Worm (Caenorhabditis elegans): Measurements from ENCODE around the gene K09E4.3.
"Not testable (repeated sequence)": the region's sequence is repeated elsewhere in the genome, so short reads cannot be mapped to it uniquely, and the experiment has no call there.

The K09E4.3 gene

DNA sequence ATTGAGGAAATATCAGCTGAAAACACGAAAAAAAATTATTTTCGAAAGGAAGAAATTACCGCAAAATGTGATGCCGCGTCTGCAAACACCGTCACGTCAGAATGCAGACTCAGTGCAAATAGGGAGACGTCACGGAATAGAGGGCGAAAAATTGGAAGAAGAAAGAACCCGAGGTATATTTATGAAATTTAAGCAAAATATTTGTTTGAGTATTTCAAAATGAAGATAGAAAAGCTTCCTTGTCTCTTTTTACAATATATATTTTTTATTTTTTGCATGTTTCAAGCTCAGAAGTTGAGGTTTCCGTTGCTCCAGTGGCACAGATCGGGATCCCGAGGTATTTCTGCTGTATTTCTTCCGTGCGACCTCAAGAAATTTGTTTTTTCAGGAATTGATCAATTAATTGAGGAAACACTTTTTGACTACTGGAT lies 17.1 kb upstream of the K09E4.3 start, which contains the start of gene W03H9.2 (continued):
- TF ChIP-seq unc-62 (GFP tag; optimal IDR thresholded peaks at IDR 0.05 in 1 of 2) = no peak
- TF ChIP-seq unc-62 (tag; optimal IDR thresholded peaks at IDR 0.05) = no peak
- no peak for TF ChIP-seq aha-1 (tag)
- peak; percentile 95 for TF ChIP-seq mes-2 (tag; optimal IDR thresholded peaks at IDR 0.05; ENCODE audit: poor library complexity, severe bottlenecking)
- TF ChIP-seq lin-38 (GFP tag; IDR thresholded peaks at IDR 0.05) = peak; percentile 80
- peak; percentile 50; the same call in 1 of the 2 replicates for TF ChIP-seq madf-9 (GFP tag; conservative IDR thresholded peaks at IDR 0.05)
- TF ChIP-seq ceh-62 (tag; optimal IDR thresholded peaks at IDR 0.05) = no peak
- TF ChIP-seq egl-43 (GFP tag; IDR thresholded peaks at IDR 0.05) = 0 out of 2 replicates have a peak, but pooled peaks have one; percentile 41
- peak; percentile 76 for TF ChIP-seq dmd-9 (GFP tag; IDR thresholded peaks at IDR 0.05)
- peak; percentile 58 for TF ChIP-seq unc-130 (GFP tag; optimal IDR thresholded peaks at IDR 0.05)
- TF ChIP-seq nhr-237 (tag; optimal IDR thresholded peaks at IDR 0.05) = no peak
- TF ChIP-seq hlh-11 (tag; optimal IDR thresholded peaks at IDR 0.05) = peak; percentile 49
- peak; percentile 25 for TF ChIP-seq duxl-1 (tag; optimal IDR thresholded peaks at IDR 0.05; ENCODE audit: poor library complexity)
- TF ChIP-seq sdz-12 (GFP tag; optimal IDR thresholded peaks at IDR 0.05) = peak; percentile 62
- TF ChIP-seq F10B5.3 (tag; optimal IDR thresholded peaks at IDR 0.05) = no peak
- no peak for TF ChIP-seq zip-11 (GFP tag; IDR thresholded peaks at IDR 0.05)
- peak; percentile 59 for TF ChIP-seq F37D6.2 (tag; optimal IDR thresholded peaks at IDR 0.05)
- TF ChIP-seq zfp-2 (tag; optimal IDR thresholded peaks at IDR 0.05) = no peak
- TF ChIP-seq mxl-3 (GFP tag; optimal IDR thresholded peaks at IDR 0.05) = peak; percentile 44
- TF ChIP-seq lir-3 (tag; optimal IDR thresholded peaks at IDR 0.05) = peak; percentile 41
- TF ChIP-seq hmg-1.1 (GFP tag; IDR thresholded peaks at IDR 0.05) = peak; percentile 85
- TF ChIP-seq ceh-44 (GFP tag; IDR thresholded peaks at IDR 0.05) = peak; percentile 22; the same call in 1 of the 2 replicates

DNA sequence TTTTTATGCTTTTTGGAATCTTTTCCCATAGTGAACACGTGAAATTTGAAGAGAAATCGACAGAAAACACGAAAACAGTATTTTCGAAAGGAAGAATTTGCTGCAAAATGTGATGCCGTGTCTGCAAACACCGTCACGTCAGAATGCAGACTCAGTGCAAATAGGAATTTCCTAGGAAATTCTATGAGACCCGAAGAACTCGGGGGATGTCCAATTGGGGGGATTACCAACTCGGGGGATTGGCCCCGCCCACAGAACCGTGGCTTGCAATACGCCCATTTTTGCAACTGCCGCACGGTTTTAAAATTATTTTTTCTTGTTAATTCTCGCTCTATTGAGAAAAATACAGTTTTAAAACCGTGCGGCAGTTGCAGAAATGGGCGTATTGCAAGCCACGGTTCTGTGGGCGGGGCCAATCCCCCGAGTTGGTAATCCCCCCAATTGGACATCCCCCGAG lies 15.4 kb upstream of the K09E4.3 start, which contains the start of gene cacn-1:
Gene cacn-1, minus strand, starts transcription at position 51 of the 457 bp plus-strand sequence.
- TF ChIP-seq dmd-6 (GFP tag; IDR thresholded peaks at IDR 0.05) = peak; percentile 46
- peak; percentile 34 for TF ChIP-seq mep-1 (tag; optimal IDR thresholded peaks at IDR 0.05)
- 0 out of 2 replicates have a peak, but pooled peaks have one; percentile 52 for TF ChIP-seq dmd-9 (GFP tag; IDR thresholded peaks at IDR 0.05)
- TF ChIP-seq vab-7 (GFP tag; IDR thresholded peaks at IDR 0.05) = peak; percentile 60; the same call in 1 of the 2 replicates
- TF ChIP-seq nhr-77 (tag; optimal IDR thresholded peaks at IDR 0.05) = peak; percentile 51
- 0 out of 2 replicates have a peak, but pooled peaks have one; percentile 50 for TF ChIP-seq saeg-2 (GFP tag; IDR thresholded peaks at IDR 0.05)
- peak; percentile 56; the same call in 1 of the 2 replicates for TF ChIP-seq lim-7 (GFP tag; IDR thresholded peaks at IDR 0.05)
- TF ChIP-seq nhr-102 (tag; optimal IDR thresholded peaks at IDR 0.05) = peak; percentile 50
- TF ChIP-seq lin-38 (GFP tag; IDR thresholded peaks at IDR 0.05) = peak; percentile 87
- peak in 1 of 2 experiments; percentile 63 for TF ChIP-seq lsy-2 (tag; optimal IDR thresholded peaks at IDR 0.05)
- peak; percentile 60; the same call in 1 of the 2 replicates for TF ChIP-seq pha-4 (GFP tag; IDR thresholded peaks at IDR 0.05)
- not testable (repeated sequence) for TF ChIP-seq pha-4 (tag; optimal IDR thresholded peaks at IDR 0.05); daf-16 (GFP tag; optimal IDR thresholded peaks at IDR 0.05)
- peak; percentile 15 for TF ChIP-seq daf-16 (tag; optimal IDR thresholded peaks at IDR 0.05)
- peak; percentile 72 for TF ChIP-seq T26A8.4 (GFP tag; IDR thresholded peaks at IDR 0.05)
- peak; percentile 48 for TF ChIP-seq dpl-1 (GFP tag; optimal IDR thresholded peaks at IDR 0.05)
- TF ChIP-seq rbr-2 (tag; optimal IDR thresholded peaks at IDR 0.05) = peak; percentile 33
- peak; percentile 53 for TF ChIP-seq dve-1 (tag; optimal IDR thresholded peaks at IDR 0.05; ENCODE audit: insufficient read depth)
- 0 out of 2 replicates have a peak, but pooled peaks have one; percentile 18 for TF ChIP-seq tra-1 (GFP tag; IDR thresholded peaks at IDR 0.05)
- peak; percentile 18 for TF ChIP-seq hlh-11 (tag; optimal IDR thresholded peaks at IDR 0.05)
- peak; percentile 71; the same call in 1 of the 2 replicates for TF ChIP-seq egl-43 (GFP tag; IDR thresholded peaks at IDR 0.05)
- TF ChIP-seq php-3 (GFP tag; IDR thresholded peaks at IDR 0.05) = peak; percentile 11; the same call in 1 of the 2 replicates
- TF ChIP-seq unc-130 (GFP tag; optimal IDR thresholded peaks at IDR 0.05) = peak; percentile 13
- 0 out of 2 replicates have a peak, but pooled peaks have one; percentile 22 for TF ChIP-seq lin-1 (GFP tag; IDR thresholded peaks at IDR 0.05)
- peak; percentile 41; the same call in 1 of the 2 replicates for TF ChIP-seq madf-9 (GFP tag; conservative IDR thresholded peaks at IDR 0.05)
- peak; percentile 89 for TF ChIP-seq nhr-42 (GFP tag; IDR thresholded peaks at IDR 0.05)
- peak; percentile 67 for TF ChIP-seq ceh-20 (GFP tag; IDR thresholded peaks at IDR 0.05)
- TF ChIP-seq ctbp-1 (GFP tag; IDR thresholded peaks at IDR 0.05) = 0 out of 2 replicates have a peak, but pooled peaks have one; percentile 46
- TF ChIP-seq madf-5 (GFP tag; IDR thresholded peaks at IDR 0.05) = 0 out of 4 replicates have a peak, but pooled peaks of 1 of the 2 experiments have one; percentile 31
- TF ChIP-seq hlh-30 (tag; optimal IDR thresholded peaks at IDR 0.05; ENCODE audit: insufficient read depth) = peak; percentile 22
- peak; percentile 87 for TF ChIP-seq mes-2 (tag; optimal IDR thresholded peaks at IDR 0.05; ENCODE audit: poor library complexity, severe bottlenecking)
- TF ChIP-seq ceh-44 (GFP tag; IDR thresholded peaks at IDR 0.05) = peak; percentile 47; the same call in 1 of the 2 replicates
- peak; percentile 52; the same call in 1 of the 2 replicates for TF ChIP-seq arid-1 (GFP tag; conservative IDR thresholded peaks at IDR 0.05)
